Fruit fly (Drosophila melanogaster) whole organism, embryonic: Measurements from ENCODE around the gene Ypel.

Source experiments
- Antp ChIP-seq: fragments of 200-800 bp; sonication (Bioruptor generic); optimal IDR thresholded peaks from 3 replicates; lab custom pipeline; 2016; ENCODE audit warnings: missing biosample characterization, missing genetic modification characterization
- CG10147 ChIP-seq: fragments of 200-800 bp; sonication (Bioruptor generic); optimal IDR thresholded peaks from 2 replicates; lab custom pipeline; 2019; ENCODE audit warnings: missing biosample characterization, mild to moderate bottlenecking, missing genetic modification characterization, moderate library complexity
- CG10274 ChIP-seq: fragments of 200-800 bp; sonication (Bioruptor generic); optimal IDR thresholded peaks from 3 replicates; lab custom pipeline; 2017; ENCODE audit warnings: missing biosample characterization, mild to moderate bottlenecking, missing genetic modification characterization
- CG10366 ChIP-seq: fragments of 200-800 bp; sonication (Bioruptor generic); IDR thresholded peaks from 2 replicates; pipeline ENCODE4 v1.3.6; 2022; ENCODE audit warnings: missing biosample characterization, missing genetic modification characterization
- CG10654 ChIP-seq: fragments of 200-800 bp; sonication (Bioruptor generic); optimal IDR thresholded peaks from 2 replicates; lab custom pipeline; 2016; ENCODE audit warnings: missing biosample characterization, missing genetic modification characterization
- CG11456 ChIP-seq: fragments of 200-800 bp; sonication (Bioruptor generic); IDR thresholded peaks from 3 replicates; pipeline ENCODE4 v1.3.6; 2022; ENCODE audit warnings: missing biosample characterization, missing genetic modification characterization
- CG12071 ChIP-seq: fragments of 200-800 bp; sonication (Bioruptor generic); optimal IDR thresholded peaks from 3 replicates; lab custom pipeline; 2018; ENCODE audit warnings: missing biosample characterization, mild to moderate bottlenecking, missing genetic modification characterization
- CG12155 ChIP-seq: fragments of 200-800 bp; sonication (Bioruptor generic); optimal IDR thresholded peaks from 3 replicates; lab custom pipeline; 2016; ENCODE audit warnings: missing biosample characterization, missing genetic modification characterization
- CG12236 ChIP-seq: fragments of 200-800 bp; sonication (Bioruptor generic); optimal IDR thresholded peaks from 2 replicates; lab custom pipeline; 2016; ENCODE audit warnings: missing biosample characterization, missing genetic modification characterization
- CG13123 ChIP-seq: fragments of 200-800 bp; sonication (Bioruptor generic); optimal IDR thresholded peaks from 2 replicates; lab custom pipeline; 2016; ENCODE audit warnings: missing biosample characterization, missing genetic modification characterization
- CG13775 ChIP-seq: fragments of 200-800 bp; sonication (Bioruptor generic); optimal IDR thresholded peaks from 3 replicates; lab custom pipeline; 2017; ENCODE audit warnings: missing biosample characterization, mild to moderate bottlenecking, missing genetic modification characterization
- CG15073 ChIP-seq: fragments of 200-800 bp; sonication (Bioruptor generic); optimal IDR thresholded peaks from 2 replicates; lab custom pipeline; 2016; ENCODE audit warnings: missing biosample characterization, missing genetic modification characterization
- CG15269 ChIP-seq: fragments of 200-800 bp; sonication (Bioruptor generic); optimal IDR thresholded peaks from 2 replicates; lab custom pipeline; 2018; ENCODE audit warnings: missing biosample characterization, mild to moderate bottlenecking, missing genetic modification characterization, moderate library complexity
- CG15696 ChIP-seq: fragments of 200-800 bp; sonication (Bioruptor generic); optimal IDR thresholded peaks from 2 replicates; lab custom pipeline; 2019; ENCODE audit warnings: missing biosample characterization, mild to moderate bottlenecking, missing genetic modification characterization, moderate library complexity
- CG17186 ChIP-seq: fragments of 200-800 bp; sonication (Bioruptor generic); optimal IDR thresholded peaks from 3 replicates; lab custom pipeline; 2017; ENCODE audit warnings: missing biosample characterization, missing genetic modification reagents, missing genetic modification characterization
- CG17829 ChIP-seq: fragments of 200-800 bp; optimal IDR thresholded peaks from 2 replicates; lab custom pipeline; 2019; ENCODE audit warnings: missing biosample characterization, mild to moderate bottlenecking, missing genetic modification characterization, moderate library complexity
- CG2129 ChIP-seq: fragments of 200-800 bp; sonication (Bioruptor generic); IDR thresholded peaks from 2 replicates; pipeline ENCODE4 v1.3.6; 2022; ENCODE audit warnings: missing biosample characterization, missing genetic modification characterization; ENCODE audit not compliant: partially characterized antibody
- CG32532 ChIP-seq: fragments of 200-800 bp; sonication (Bioruptor generic); IDR thresholded peaks from 2 replicates; pipeline ENCODE4 v1.3.6; 2022; ENCODE audit warnings: missing biosample characterization, missing genetic modification characterization
- CG32767 ChIP-seq: fragments of 200-800 bp; sonication (Bioruptor generic); IDR thresholded peaks from 2 replicates; pipeline ENCODE4 v1.3.6; 2022; ENCODE audit warnings: missing biosample characterization, missing genetic modification characterization
- CG5180 ChIP-seq: fragments of 200-800 bp; sonication (Bioruptor generic); optimal IDR thresholded peaks from 3 replicates; lab custom pipeline; 2017; ENCODE audit warnings: missing biosample characterization, missing genetic modification characterization, mild to moderate bottlenecking, moderate library complexity, missing genetic modification reagents
- CG6683 ChIP-seq: fragments of 200-800 bp; sonication (Bioruptor generic); optimal IDR thresholded peaks from 2 replicates; lab custom pipeline; 2017; ENCODE audit warnings: missing biosample characterization, mild to moderate bottlenecking, missing genetic modification characterization, missing genetic modification reagents
- CG6854 ChIP-seq: fragments of 200-800 bp; sonication (Bioruptor generic); optimal IDR thresholded peaks from 3 replicates; lab custom pipeline; 2017; ENCODE audit warnings: missing biosample characterization, mild to moderate bottlenecking, missing genetic modification characterization
- CG9817 ChIP-seq: fragments of 200-800 bp; sonication (Bioruptor generic); optimal IDR thresholded peaks from 2 replicates; lab custom pipeline; 2018; ENCODE audit warnings: missing biosample characterization, mild to moderate bottlenecking, missing genetic modification characterization, moderate library complexity
- CG9876 ChIP-seq: fragments of 200-800 bp; sonication (Bioruptor generic); optimal IDR thresholded peaks from 2 replicates; lab custom pipeline; 2016; ENCODE audit warnings: missing biosample characterization, missing genetic modification characterization
- Dek ChIP-seq: fragments of 200-800 bp; sonication (Bioruptor generic); optimal IDR thresholded peaks from 3 replicates; lab custom pipeline; 2019; ENCODE audit warnings: missing biosample characterization, mild to moderate bottlenecking, missing genetic modification characterization, moderate library complexity
- Drgx ChIP-seq: fragments of 200-800 bp; sonication (Bioruptor generic); IDR thresholded peaks from 2 replicates; pipeline ENCODE4 v1.3.6; 2022; ENCODE audit warnings: missing biosample characterization, missing genetic modification characterization
- HmgD ChIP-seq: fragments of 200-800 bp; sonication (Bioruptor generic); optimal IDR thresholded peaks from 3 replicates; lab custom pipeline; 2016; ENCODE audit warnings: missing biosample characterization, missing genetic modification characterization
- Hr3 ChIP-seq: fragments of 200-800 bp; sonication (Bioruptor generic); optimal IDR thresholded peaks from 3 replicates; lab custom pipeline; 2016; ENCODE audit warnings: missing biosample characterization, missing genetic modification characterization
- MESR4 ChIP-seq: fragments of 200-800 bp; sonication (Bioruptor generic); optimal IDR thresholded peaks from 2 replicates; lab custom pipeline; 2018; ENCODE audit warnings: missing biosample characterization, mild to moderate bottlenecking, missing genetic modification characterization, moderate library complexity
- MTF-1 ChIP-seq: fragments of 200-800 bp; sonication (Bioruptor generic); optimal IDR thresholded peaks from 2 replicates; lab custom pipeline; 2018; ENCODE audit warnings: missing biosample characterization, mild to moderate bottlenecking, missing genetic modification characterization, borderline replicate concordance
- Max ChIP-seq: fragments of 200-800 bp; sonication (Bioruptor generic); optimal IDR thresholded peaks from 2 replicates; lab custom pipeline; 2016; ENCODE audit warnings: missing biosample characterization, mild to moderate bottlenecking, missing genetic modification characterization
- NFAT ChIP-seq: fragments of 200-800 bp; sonication (Bioruptor generic); IDR thresholded peaks from 2 replicates; pipeline ENCODE4 v1.3.6; 2022; ENCODE audit warnings: missing biosample characterization, missing genetic modification characterization
- NfI ChIP-seq: fragments of 200-800 bp; sonication (Bioruptor generic); optimal IDR thresholded peaks from 3 replicates; lab custom pipeline; 2018; ENCODE audit warnings: missing biosample characterization, mild to moderate bottlenecking, missing genetic modification characterization, moderate library complexity
- Rfx ChIP-seq: fragments of 200-800 bp; sonication (Bioruptor generic); IDR thresholded peaks from 2 replicates; pipeline ENCODE4 v1.3.6; 2022; ENCODE audit warnings: missing biosample characterization, missing genetic modification characterization
- Sin3A ChIP-seq: fragments of >200 bp; optimal IDR thresholded peaks from 2 replicates; lab custom pipeline; 2018
- Spps ChIP-seq: fragments of 200-800 bp; sonication (Bioruptor generic); optimal IDR thresholded peaks from 2 replicates; lab custom pipeline; 2018; ENCODE audit warnings: missing biosample characterization, mild to moderate bottlenecking, missing genetic modification characterization
- Tbp ChIP-seq: fragments of >200 bp; optimal IDR thresholded peaks from 2 replicates; lab custom pipeline; 2018; ENCODE audit warnings: missing biosample characterization, missing genetic modification characterization
- Trl ChIP-seq, 3 experiments: fragments of >200 bp in 2 of 3; fragments of 200-800 bp in 1 of 3; sonication (Bioruptor generic) in 1 of 3; optimal IDR thresholded peaks; 2 replicates in 1 of 3; 3 replicates in 2 of 3; lab custom pipeline; 2016 to 2017; ENCODE audit warnings: missing biosample characterization in 1 of 3, missing genetic modification characterization in 1 of 3
- Xbp1 ChIP-seq: fragments of 200-800 bp; sonication (Bioruptor generic); optimal IDR thresholded peaks from 3 replicates; lab custom pipeline; 2016; ENCODE audit warnings: missing biosample characterization, mild to moderate bottlenecking, missing genetic modification characterization
- chinmo ChIP-seq: fragments of 200-800 bp; sonication (Bioruptor generic); IDR thresholded peaks from 4 replicates; pipeline ENCODE4 v1.3.6; 2022; ENCODE audit warnings: missing biosample characterization, missing genetic modification characterization; ENCODE audit not compliant: partially characterized antibody
- crc ChIP-seq: fragments of 200-800 bp; sonication (Bioruptor generic); optimal IDR thresholded peaks from 2 replicates; lab custom pipeline; 2016; ENCODE audit warnings: missing biosample characterization, missing genetic modification characterization
- ems ChIP-seq: fragments of 200-800 bp; sonication (Bioruptor generic); optimal IDR thresholded peaks from 3 replicates; lab custom pipeline; 2016; ENCODE audit warnings: missing biosample characterization, missing genetic modification characterization
- fru ChIP-seq: fragments of >200 bp; optimal IDR thresholded peaks from 2 replicates; lab custom pipeline; 2017
- ind ChIP-seq: fragments of 200-800 bp; sonication (Bioruptor generic); optimal IDR thresholded peaks from 3 replicates; lab custom pipeline; 2016; ENCODE audit warnings: missing biosample characterization, missing genetic modification characterization
- lov ChIP-seq, 2 experiments: fragments of 200-800 bp in 1 of 2; fragments of >200 bp in 1 of 2; sonication (Bioruptor generic) in 1 of 2; IDR thresholded peaks in 1 of 2; optimal IDR thresholded peaks in 1 of 2; 2 replicates in 1 of 2; 3 replicates in 1 of 2; pipeline versions ENCODE4 v1.3.6 to Lab custom; 2017 to 2022; ENCODE audit warnings: missing biosample characterization in 1 of 2, missing genetic modification characterization in 1 of 2
- pros ChIP-seq: fragments of 200-800 bp; sonication (Bioruptor generic); optimal IDR thresholded peaks from 3 replicates; lab custom pipeline; 2019; ENCODE audit warnings: missing biosample characterization, mild to moderate bottlenecking, missing genetic modification characterization, moderate library complexity
- scrt ChIP-seq: fragments of 200-800 bp; sonication (Bioruptor generic); optimal IDR thresholded peaks from 2 replicates; lab custom pipeline; 2018; ENCODE audit warnings: missing biosample characterization, mild to moderate bottlenecking, missing genetic modification characterization, moderate library complexity
- unpg ChIP-seq: fragments of 200-800 bp; sonication (Bioruptor generic); optimal IDR thresholded peaks from 3 replicates; lab custom pipeline; 2018; ENCODE audit warnings: missing biosample characterization, mild to moderate bottlenecking, missing genetic modification characterization, moderate library complexity
- vnd ChIP-seq: fragments of 200-800 bp; sonication (Bioruptor generic); IDR thresholded peaks from 3 replicates; pipeline ENCODE4 v1.3.6; 2022; ENCODE audit warnings: missing biosample characterization, missing genetic modification characterization; ENCODE audit not compliant: partially characterized antibody

The Ypel gene

dm6 chrX:10184355-10185058 is 27.7 kb downstream of the Ypel start (continued):
- TF ChIP-seq CG6683 (GFP tag; lab: Kevin White, UChicago) (no peak), CG9817 (tag; lab: Kevin White, UChicago) (peak; percentile 33), CG13123 (GFP tag; lab: Kevin White, UChicago) (no peak), CG10366 (GFP tag; lab: Robert Waterston, UW) (peak; percentile 12; the same call in 1 of the 2 replicates), CG2129 (GFP tag; lab: Robert Waterston, UW) (no peak), CG10654 (no peak), Spps (no peak), CG32767 (GFP tag; lab: Robert Waterston, UW) (0 out of 2 replicates have a peak, but pooled peaks have one; percentile 24), CG17186 (GFP tag; lab: Kevin White, UChicago) (no peak), MTF-1 (GFP tag; lab: Kevin White, UChicago) (no peak), CG13775 (GFP tag; lab: Kevin White, UChicago) (no peak), Tbp (no peak), CG6854 (GFP tag; lab: Kevin White, UChicago) (peak; percentile 32), CG10274 (GFP tag; lab: Kevin White, UChicago) (no peak), Xbp1 (GFP tag; lab: Kevin White, UChicago) (peak; percentile 10), CG10147 (GFP tag; lab: Kevin White, UChicago) (peak; percentile 33), scrt (GFP tag; lab: Kevin White, UChicago) (peak; percentile 51), unpg (GFP tag; lab: Kevin White, UChicago) (no peak), HmgD (no peak), pros (GFP tag; lab: Kevin White, UChicago) (no peak), CG12236 (no peak), CG12071 (GFP tag; lab: Kevin White, UChicago) (no peak), fru (lab: Kevin White, UChicago) (no peak), CG11456 (peak; percentile 69; the same call in 1 of the 3 replicates), Sin3A (no peak), CG15696 (tag; lab: Kevin White, UChicago) (no peak), lov (optimal IDR thresholded peaks at IDR 0.05; lab: Kevin White, UChicago) (no peak), lov (GFP tag; IDR thresholded peaks at IDR 0.05; lab: Robert Waterston, UW) (no peak), Antp (GFP tag; lab: Kevin White, UChicago) (peak; percentile 58), CG32532 (GFP tag; lab: Robert Waterston, UW) (peak; percentile 84), ems (GFP tag; lab: Kevin White, UChicago) (no peak), Drgx (peak; percentile 74), Max (GFP tag; lab: Kevin White, UChicago) (no peak), Dek (tag; lab: Kevin White, UChicago) (peak; percentile 5), Trl (optimal IDR thresholded peaks at IDR 0.05; lab: Kevin White, UChicago) (no peak), Trl (GFP tag; optimal IDR thresholded peaks at IDR 0.05; lab: Kevin White, UChicago) (peak; percentile 47), chinmo (GFP tag; lab: Robert Waterston, UW) (no peak), crc (GFP tag; lab: Kevin White, UChicago) (no peak), vnd (GFP tag; lab: Robert Waterston, UW) (no peak), CG12155 (peak; percentile 14), NFAT (GFP tag; lab: Robert Waterston, UW) (peak; percentile 46), CG15269 (peak; percentile 40), CG15073 (GFP tag; lab: Kevin White, UChicago) (no peak), CG5180 (no peak), ind (peak; percentile 48), MESR4 (no peak), Rfx (GFP tag; lab: Robert Waterston, UW) (peak; percentile 81), CG9876 (GFP tag; lab: Kevin White, UChicago) (no peak), CG17829 (tag; lab: Kevin White, UChicago) (peak; percentile 10), Hr3 (no peak), NfI (GFP tag; lab: Kevin White, UChicago) (peak; percentile 37)
